Fruit fly (Drosophila melanogaster): ENCODE data around the gene CG43342.

CG43342 gene

dm6 chr3R:22375674-22376073, 5.5 kb upstream of the CG43342 start, which contains the start of gene CG18596 (continued):
- TF ChIP-seq CG32767 (GFP tag; IDR thresholded peaks at IDR 0.05) (no peak), Scr (GFP tag; IDR thresholded peaks at IDR 0.05; ENCODE audit: partially characterized antibody) (peak; percentile 98), CG1647 (GFP tag; optimal IDR thresholded peaks at IDR 0.05) (no peak), CG3995 (GFP tag; optimal IDR thresholded peaks at IDR 0.05) (peak; percentile 10), ranshi (GFP tag; IDR thresholded peaks at IDR 0.05) (no peak), cwo (GFP tag; optimal IDR thresholded peaks at IDR 0.05) (no peak), inv (GFP tag; IDR thresholded peaks at IDR 0.05; ENCODE audit: partially characterized antibody) (peak; percentile 88), Ets97D (GFP tag; optimal IDR thresholded peaks at IDR 0.05) (peak; percentile 37), Med (GFP tag) (peak; percentile 55), lmd (GFP tag; IDR thresholded peaks at IDR 0.05) (no peak), Opbp (GFP tag; IDR thresholded peaks at IDR 0.05; ENCODE audit: partially characterized antibody) (peak; percentile 86; the same call in 2 of the 3 replicates), HLH4C (GFP tag; IDR thresholded peaks at IDR 0.05; ENCODE audit: partially characterized antibody) (peak; percentile 90), CG11696 (GFP tag; IDR thresholded peaks at IDR 0.05) (no peak), Hr78 (GFP tag; optimal IDR thresholded peaks at IDR 0.05) (no peak), CG2889 (GFP tag; IDR thresholded peaks at IDR 0.05) (no peak), Ssrp (tag; optimal IDR thresholded peaks at IDR 0.05) (no peak), Nf-YC (tag; optimal IDR thresholded peaks at IDR 0.05) (no peak), CG2116 (GFP tag; optimal IDR thresholded peaks at IDR 0.05) (peak; percentile 94), Dll (GFP tag; IDR thresholded peaks at IDR 0.05; ENCODE audit: partially characterized antibody) (peak; percentile 98), CG34422 (GFP tag; IDR thresholded peaks at IDR 0.05) (no peak), tll (GFP tag; optimal IDR thresholded peaks at IDR 0.05) (peak in 1 of 2 experiments; percentile 82), sr (GFP tag; IDR thresholded peaks at IDR 0.05) (no peak), CG14710 (tag; optimal IDR thresholded peaks at IDR 0.05) (peak; percentile 43), CG10654 (GFP tag; optimal IDR thresholded peaks at IDR 0.05) (no peak), amos (GFP tag; IDR thresholded peaks at IDR 0.05; ENCODE audit: partially characterized antibody) (peak; percentile 88), Dref (GFP tag; IDR thresholded peaks at IDR 0.05) (peak; percentile 64), unc-4 (GFP tag; IDR thresholded peaks at IDR 0.05; ENCODE audit: partially characterized antibody) (peak; percentile 95), Gsc (GFP tag; IDR thresholded peaks at IDR 0.05) (no peak), Kr (GFP tag; optimal IDR thresholded peaks at IDR 0.05) (peak; percentile 38), YL-1 (GFP tag; optimal IDR thresholded peaks at IDR 0.05) (peak; percentile 56), CG17361 (GFP tag; IDR thresholded peaks at IDR 0.05) (no peak), bsh (GFP tag; optimal IDR thresholded peaks at IDR 0.05) (no peak), hkb (optimal IDR thresholded peaks at IDR 0.05) (no peak), hkb (GFP tag; IDR thresholded peaks at IDR 0.05) (no peak), Bgb (GFP tag; IDR thresholded peaks at IDR 0.05; ENCODE audit: partially characterized antibody) (peak; percentile 87), CG15601 (tag; optimal IDR thresholded peaks at IDR 0.05) (no peak), Taf1 (GFP tag; IDR thresholded peaks at IDR 0.05) (no peak), CG5953 (GFP tag; IDR thresholded peaks at IDR 0.05) (no peak), BEAF-32 (GFP tag; optimal IDR thresholded peaks at IDR 0.05) (peak; percentile 88), pzg (GFP tag; optimal IDR thresholded peaks at IDR 0.05) (peak; percentile 60), trem (tag; optimal IDR thresholded peaks at IDR 0.05) (peak; percentile 64), eve (GFP tag; optimal IDR thresholded peaks at IDR 0.05) (no peak), az2 (GFP tag; optimal IDR thresholded peaks at IDR 0.05) (no peak), CG30020 (tag; optimal IDR thresholded peaks at IDR 0.05) (no peak), CG13424 (tag; optimal IDR thresholded peaks at IDR 0.05) (no peak), ato (GFP tag; IDR thresholded peaks at IDR 0.05; ENCODE audit: partially characterized antibody) (peak; percentile 84), stwl (tag; optimal IDR thresholded peaks at IDR 0.05) (peak; percentile 75), z (GFP tag; IDR thresholded peaks at IDR 0.05) (0 out of 3 replicates have a peak, but pooled peaks have one; percentile 5), tna (GFP tag; IDR thresholded peaks at IDR 0.05; ENCODE audit: partially characterized antibody) (peak; percentile 88), CG7987 (GFP tag; optimal IDR thresholded peaks at IDR 0.05) (no peak)
